Worm (Caenorhabditis elegans) whole organism, late embryonic: ENCODE measurements around the gene F07F6.8.

ENCODE experiments used
- K02D7.2 ChIP-seq: sonication (generic microtip); optimal IDR thresholded peaks from 2 replicates; lab custom pipeline; 2017; ENCODE audit warnings: mild to moderate bottlenecking, missing genetic modification characterization, missing compliant biosample characterization
- ama-1 ChIP-seq: fragments of 150-350 bp; optimal IDR thresholded peaks from 2 replicates; lab custom pipeline; 2014
- ceh-48 ChIP-seq: sonication (generic microtip); optimal IDR thresholded peaks from 2 replicates; lab custom pipeline; 2016; ENCODE audit warnings: missing genetic modification characterization, inconsistent platforms, missing compliant biosample characterization
- tbx-2 ChIP-seq: sonication (generic microtip); optimal IDR thresholded peaks from 2 replicates; lab custom pipeline; 2016; ENCODE audit warnings: missing genetic modification characterization, missing compliant biosample characterization

DNA sequence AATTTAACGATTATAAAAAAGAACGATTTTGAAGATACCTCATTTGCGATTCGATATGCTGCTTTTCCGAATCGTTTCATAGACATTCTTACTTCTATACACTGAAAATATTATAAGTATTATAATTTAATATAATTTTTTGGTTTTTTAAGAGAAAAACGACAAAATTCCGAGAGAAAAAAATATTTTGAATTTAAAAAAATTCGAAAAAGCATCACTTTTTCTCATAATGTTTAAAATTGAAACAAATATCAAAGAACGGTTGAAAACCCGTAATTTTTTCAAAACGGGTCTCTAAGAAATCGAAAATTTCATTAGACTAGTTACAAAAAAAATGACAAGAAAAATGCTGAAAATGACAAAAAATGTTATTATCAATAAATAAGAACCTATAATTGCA, 29.9 kb downstream of the F07F6.8 start, which contains the start of gene pink-1:
- TF ChIP-seq ama-1 (lab: Kevin White, UChicago) (no peak), K02D7.2 (tag; lab: Kevin White, UChicago) (no peak), tbx-2 (tag; lab: Kevin White, UChicago) (no peak), ceh-48 (tag; lab: Kevin White, UChicago) (no peak)
